Worm (Caenorhabditis elegans): Measurements from ENCODE around the gene F23H11.4.
A peak's percentile ranks its signal among the peaks of the same experiment; 100 is the strongest.

DNA sequence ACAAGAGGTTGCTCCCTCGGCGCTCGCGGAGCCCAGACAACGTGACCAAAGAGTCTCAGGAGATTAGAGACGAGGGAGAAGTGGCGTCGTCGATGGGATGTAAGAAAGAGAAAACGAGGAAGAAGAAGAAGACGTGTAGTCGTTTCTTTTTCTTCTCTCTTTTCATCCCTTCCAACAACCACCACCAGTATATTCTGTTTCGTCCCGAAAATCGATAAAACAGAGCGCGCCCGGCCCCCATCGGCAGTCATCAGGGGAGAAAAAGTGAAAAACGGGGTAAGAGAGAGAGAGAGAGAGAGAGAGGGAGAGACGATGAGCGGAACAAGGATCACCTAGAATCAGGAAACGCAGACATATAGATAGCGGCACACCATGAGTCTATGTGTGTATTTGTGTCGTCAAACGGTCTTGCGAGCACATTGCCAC, 19.5 kb downstream of the F23H11.4 start:
- TF ChIP-seq nfya-1 (tag; optimal IDR thresholded peaks at IDR 0.05) (peak; percentile 71), ceh-9 (tag; optimal IDR thresholded peaks at IDR 0.05) (no peak), ceh-2 (tag; optimal IDR thresholded peaks at IDR 0.05) (no peak), unc-3 (GFP tag; conservative IDR thresholded peaks at IDR 0.05) (no peak; the same call in 1 of the 2 replicates), unc-3 (tag; optimal IDR thresholded peaks at IDR 0.05) (peak; percentile 45), fax-1 (tag; optimal IDR thresholded peaks at IDR 0.05) (no peak), pag-3 (tag; optimal IDR thresholded peaks at IDR 0.05; ENCODE audit: borderline replicate concordance) (no peak), ztf-16 (tag; optimal IDR thresholded peaks at IDR 0.05) (no peak), nhr-11 (tag; optimal IDR thresholded peaks at IDR 0.05) (no peak), ama-1 (optimal IDR thresholded peaks at IDR 0.05) (no peak), ttx-3 (tag; optimal IDR thresholded peaks at IDR 0.05) (no peak), C08G9.2 (tag; optimal IDR thresholded peaks at IDR 0.05) (no peak)

All from whole organism, late embryonic.